Worm (Caenorhabditis elegans) whole organism, L2 larva: ENCODE data around the gene isp-1.

Source experiments
- C34F6.9 ChIP-seq: fragments of 150-350 bp; optimal IDR thresholded peaks from 2 replicates; lab custom pipeline; 2014; ENCODE audit warnings: missing biosample characterization, missing genetic modification characterization
- F13H6.1 ChIP-seq: sonication (generic microtip); optimal IDR thresholded peaks from 2 replicates; lab custom pipeline; 2016; ENCODE audit warnings: missing genetic modification characterization, missing compliant biosample characterization
- R02D3.7 ChIP-seq: fragments of 150-350 bp; optimal IDR thresholded peaks from 2 replicates; lab custom pipeline; 2014; ENCODE audit warnings: missing biosample characterization, missing genetic modification characterization
- alr-1 ChIP-seq: fragments of 150-350 bp; optimal IDR thresholded peaks from 2 replicates; lab custom pipeline; 2014; ENCODE audit warnings: missing biosample characterization, missing genetic modification characterization
- ama-1 ChIP-seq: fragments of 150-350 bp; optimal IDR thresholded peaks from 2 replicates; lab custom pipeline; 2018; ENCODE audit warnings: inconsistent platforms
- ceh-16 ChIP-seq: fragments of 150-350 bp; optimal IDR thresholded peaks from 2 replicates; lab custom pipeline; 2014; ENCODE audit warnings: missing biosample characterization, missing genetic modification characterization
- crh-2 ChIP-seq: sonication (generic microtip); optimal IDR thresholded peaks from 2 replicates; lab custom pipeline; 2017; ENCODE audit warnings: missing biosample characterization, missing genetic modification characterization
- dmd-4 ChIP-seq: sonication (generic microtip); optimal IDR thresholded peaks from 2 replicates; lab custom pipeline; 2017; ENCODE audit warnings: missing biosample characterization, missing genetic modification characterization
- egl-27 ChIP-seq: sonication (generic microtip); optimal IDR thresholded peaks from 3 replicates; lab custom pipeline; 2017; ENCODE audit warnings: missing biosample characterization, missing genetic modification reagents, missing genetic modification characterization
- fos-1 ChIP-seq: fragments of 150-350 bp; optimal IDR thresholded peaks from 2 replicates; lab custom pipeline; 2014; ENCODE audit warnings: missing biosample characterization, missing genetic modification characterization
- lin-39 ChIP-seq: fragments of 150-350 bp; optimal IDR thresholded peaks from 2 replicates; lab custom pipeline; 2014; ENCODE audit warnings: missing biosample characterization, missing genetic modification reagents, missing genetic modification characterization
- lsy-2 ChIP-seq, 2 experiments: fragments of 150-350 bp in 1 of 2; sonication (generic microtip) in 1 of 2; optimal IDR thresholded peaks; 2 replicates each; lab custom pipeline; 2014 to 2017; ENCODE audit warnings: missing biosample characterization in 2 of 2, missing genetic modification characterization in 2 of 2
- mab-5 ChIP-seq: fragments of 150-350 bp; optimal IDR thresholded peaks from 2 replicates; lab custom pipeline; 2014; ENCODE audit warnings: missing biosample characterization, missing genetic modification characterization
- mbf-1 ChIP-seq: sonication (generic microtip); optimal IDR thresholded peaks from 2 replicates; lab custom pipeline; 2017; ENCODE audit warnings: missing biosample characterization, missing genetic modification characterization
- mdl-1 ChIP-seq, 2 experiments: fragments of 150-350 bp in 1 of 2; sonication (generic microtip) in 1 of 2; optimal IDR thresholded peaks; 2 replicates each; lab custom pipeline; 2017; ENCODE audit warnings: missing biosample characterization in 2 of 2, missing genetic modification characterization in 2 of 2
- nhr-10 ChIP-seq: sonication (generic microtip); optimal IDR thresholded peaks from 2 replicates; lab custom pipeline; 2017; ENCODE audit warnings: missing biosample characterization, missing genetic modification characterization
- nhr-11 ChIP-seq: fragments of 150-350 bp; optimal IDR thresholded peaks from 2 replicates; lab custom pipeline; 2014; ENCODE audit warnings: missing biosample characterization, missing genetic modification characterization
- nhr-129 ChIP-seq: fragments of 150-350 bp; optimal IDR thresholded peaks from 2 replicates; lab custom pipeline; 2014; ENCODE audit warnings: missing biosample characterization, missing genetic modification characterization
- nhr-23 ChIP-seq: fragments of 150-350 bp; optimal IDR thresholded peaks from 2 replicates; lab custom pipeline; 2014; ENCODE audit warnings: missing biosample characterization, missing genetic modification reagents, missing genetic modification characterization
- nhr-237 ChIP-seq: fragments of 150-350 bp; optimal IDR thresholded peaks from 2 replicates; lab custom pipeline; 2014; ENCODE audit warnings: missing biosample characterization, missing genetic modification characterization
- nhr-25 ChIP-seq: fragments of 150-350 bp; sonication (generic microtip); optimal IDR thresholded peaks from 3 replicates; lab custom pipeline; 2014; ENCODE audit warnings: missing biosample characterization, missing genetic modification characterization
- nhr-6 ChIP-seq: fragments of 150-350 bp; optimal IDR thresholded peaks from 2 replicates; lab custom pipeline; 2014; ENCODE audit warnings: missing biosample characterization, missing genetic modification characterization
- nhr-77 ChIP-seq: fragments of 150-350 bp; optimal IDR thresholded peaks from 2 replicates; lab custom pipeline; 2014; ENCODE audit warnings: missing biosample characterization, missing genetic modification characterization
- peb-1 ChIP-seq: fragments of 150-350 bp; optimal IDR thresholded peaks from 2 replicates; lab custom pipeline; 2014; ENCODE audit warnings: missing biosample characterization, missing genetic modification characterization
- sem-4 ChIP-seq: fragments of 150-350 bp; optimal IDR thresholded peaks from 2 replicates; lab custom pipeline; 2014; ENCODE audit warnings: missing biosample characterization, missing genetic modification reagents, missing genetic modification characterization
- skn-1 ChIP-seq: sonication (generic microtip); optimal IDR thresholded peaks from 2 replicates; lab custom pipeline; 2017; ENCODE audit warnings: missing biosample characterization, missing genetic modification characterization
- sma-9 ChIP-seq, 2 experiments: fragments of 150-350 bp in 1 of 2; sonication (generic microtip) in 1 of 2; optimal IDR thresholded peaks; 2 replicates each; lab custom pipeline; 2014 to 2016; ENCODE audit warnings: missing genetic modification characterization in 2 of 2, mild to moderate bottlenecking in 1 of 2, missing biosample characterization in 1 of 2, missing compliant biosample characterization in 1 of 2, missing genetic modification reagents in 1 of 2, moderate library complexity in 1 of 2
- unc-39 ChIP-seq: fragments of 150-350 bp; optimal IDR thresholded peaks from 2 replicates; lab custom pipeline; 2014; ENCODE audit warnings: missing biosample characterization, missing genetic modification characterization
- unc-55 ChIP-seq: fragments of 150-350 bp; sonication (generic microtip); optimal IDR thresholded peaks from 3 replicates; lab custom pipeline; 2014; ENCODE audit warnings: missing biosample characterization, missing genetic modification reagents, missing genetic modification characterization
- unc-62 ChIP-seq: fragments of 150-350 bp; optimal IDR thresholded peaks from 2 replicates; lab custom pipeline; 2014; ENCODE audit warnings: missing biosample characterization, missing genetic modification reagents, missing genetic modification characterization
- zag-1 ChIP-seq: fragments of 150-350 bp; optimal IDR thresholded peaks from 2 replicates; lab custom pipeline; 2014; ENCODE audit warnings: missing biosample characterization, missing genetic modification characterization
- ztf-1 ChIP-seq: fragments of 200-800 bp; sonication (Bioruptor generic); conservative IDR thresholded peaks from 2 replicates; pipeline ENCODE4 v1.3.6; 2022; ENCODE audit warnings: missing genetic modification characterization, missing compliant biosample characterization
- ztf-11 ChIP-seq: sonication (generic microtip); optimal IDR thresholded peaks from 2 replicates; lab custom pipeline; 2017; ENCODE audit warnings: missing biosample characterization, missing genetic modification characterization
- ztf-4 ChIP-seq: fragments of 150-350 bp; optimal IDR thresholded peaks from 2 replicates; lab custom pipeline; 2014; ENCODE audit warnings: missing biosample characterization, missing genetic modification characterization

isp-1 gene

ce11 chrIV:8114535-8114934 lies 21.3 kb downstream of the isp-1 start:
- TF ChIP-seq ama-1 (lab: Kevin White, UChicago): no peak
- TF ChIP-seq egl-27 (tag; lab: Kevin White, UChicago): no peak
- no peak for TF ChIP-seq peb-1 (tag; lab: Kevin White, UChicago)
- TF ChIP-seq crh-2 (tag; lab: Kevin White, UChicago): no peak
- no peak for TF ChIP-seq skn-1
- TF ChIP-seq sem-4: no peak
- no peak for TF ChIP-seq sma-9 (GFP tag; optimal IDR thresholded peaks at IDR 0.05; lab: Kevin White, UChicago)
- no peak for TF ChIP-seq sma-9 (tag; optimal IDR thresholded peaks at IDR 0.05; lab: Kevin White, UChicago)
- no peak for TF ChIP-seq unc-62
- no peak for TF ChIP-seq nhr-6 (tag; lab: Kevin White, UChicago)
- TF ChIP-seq nhr-25 (tag; lab: Kevin White, UChicago): no peak

DNA sequence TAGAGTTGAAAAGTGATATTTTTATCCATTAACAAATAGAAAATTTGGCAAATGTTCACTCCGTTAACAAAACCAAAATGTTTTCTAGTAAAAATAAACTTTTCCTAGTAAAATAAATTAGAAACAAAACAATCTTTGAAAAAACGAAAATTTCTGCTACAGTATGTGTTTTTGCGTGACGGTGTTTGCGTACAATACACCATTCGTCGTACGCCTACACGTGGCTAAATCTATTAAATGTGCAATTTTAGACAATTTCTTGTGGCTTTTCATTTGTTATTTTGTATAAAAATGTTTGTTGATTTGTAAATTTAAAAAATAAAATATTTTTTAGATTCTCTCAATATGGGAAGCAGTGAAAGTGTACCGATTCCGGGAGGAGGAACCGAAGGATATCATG lies 22.7 kb downstream of the isp-1 start, which contains the start of gene Y42H9AR.1:
Y42H9AR.1 (plus strand) TSS at position 233 of the 400 bp plus-strand sequence.
- TF ChIP-seq F13H6.1 (tag; lab: Kevin White, UChicago): no peak
- no peak for TF ChIP-seq nhr-77 (tag; lab: Kevin White, UChicago)
- TF ChIP-seq nhr-11 (tag; lab: Kevin White, UChicago): no peak
- TF ChIP-seq crh-2 (tag; lab: Kevin White, UChicago): peak; percentile 86
- TF ChIP-seq dmd-4 (tag; lab: Kevin White, UChicago): no peak
- TF ChIP-seq mbf-1 (tag; lab: Kevin White, UChicago): no peak
- TF ChIP-seq mab-5 (tag; lab: Kevin White, UChicago): peak; percentile 9
- no peak for TF ChIP-seq nhr-129 (tag; lab: Kevin White, UChicago)
- TF ChIP-seq lsy-2 (tag; optimal IDR thresholded peaks at IDR 0.05; lab: Kevin White, UChicago): no peak
- peak in 1 of 2 experiments; percentile 51 for TF ChIP-seq mdl-1 (tag; optimal IDR thresholded peaks at IDR 0.05; lab: Kevin White, UChicago)
- TF ChIP-seq unc-62: no peak
- no peak for TF ChIP-seq nhr-25 (tag; lab: Kevin White, UChicago)
- TF ChIP-seq, all 48 proteins: peak for 3

DNA sequence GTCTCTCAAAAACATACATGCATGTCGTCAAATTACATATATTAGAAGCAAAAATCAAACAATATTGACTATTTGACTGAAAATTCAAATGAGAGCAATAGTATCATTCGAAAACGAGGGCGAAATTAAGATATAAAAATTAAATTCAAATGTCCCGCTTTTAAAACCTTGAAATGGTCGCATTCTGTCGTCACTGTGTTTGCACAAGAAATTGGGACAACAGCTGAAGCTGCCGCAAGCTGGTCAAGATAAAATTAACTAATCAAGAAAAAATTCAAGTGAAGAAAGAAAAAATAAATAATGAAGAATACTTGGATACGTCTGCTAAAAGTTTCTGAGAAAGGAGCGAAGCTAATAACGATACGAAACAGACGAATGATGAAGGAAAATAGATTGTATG lies 23.2 kb downstream of the isp-1 start:
- peak; percentile 33 for TF ChIP-seq sem-4
- no peak for TF ChIP-seq alr-1 (tag; lab: Kevin White, UChicago)

- TF ChIP-seq nhr-23 (tag; lab: Kevin White, UChicago) (no peak), ztf-11 (tag; lab: Kevin White, UChicago) (no peak), crh-2 (tag; lab: Kevin White, UChicago) (no peak), ztf-4 (tag; lab: Kevin White, UChicago) (peak; percentile 27), unc-55 (GFP tag; lab: Kevin White, UChicago) (peak; percentile 44), nhr-129 (tag; lab: Kevin White, UChicago) (peak; percentile 37), sem-4 (peak; percentile 16), C34F6.9 (peak; percentile 39), ceh-16 (tag; lab: Kevin White, UChicago) (no peak), lsy-2 (tag; optimal IDR thresholded peaks at IDR 0.05; lab: Kevin White, UChicago) (peak in 1 of 2 experiments; percentile 10), ztf-1 (GFP tag; lab: Robert Waterston, UW) (no peak), nhr-10 (tag; lab: Kevin White, UChicago) (no peak), fos-1 (tag; lab: Kevin White, UChicago) (peak; percentile 49), zag-1 (no peak), sma-9 (GFP tag; optimal IDR thresholded peaks at IDR 0.05; lab: Kevin White, UChicago) (peak; percentile 47), sma-9 (tag; optimal IDR thresholded peaks at IDR 0.05; lab: Kevin White, UChicago) (no peak), F13H6.1 (tag; lab: Kevin White, UChicago) (peak; percentile 45)
Observed at ce11 chrIV:8112187-8112586, 23.7 kb downstream of the isp-1 start, which contains the start of gene Y42H9AR.4. Y42H9AR.4 (minus strand) TSS chrIV:8112218.

DNA sequence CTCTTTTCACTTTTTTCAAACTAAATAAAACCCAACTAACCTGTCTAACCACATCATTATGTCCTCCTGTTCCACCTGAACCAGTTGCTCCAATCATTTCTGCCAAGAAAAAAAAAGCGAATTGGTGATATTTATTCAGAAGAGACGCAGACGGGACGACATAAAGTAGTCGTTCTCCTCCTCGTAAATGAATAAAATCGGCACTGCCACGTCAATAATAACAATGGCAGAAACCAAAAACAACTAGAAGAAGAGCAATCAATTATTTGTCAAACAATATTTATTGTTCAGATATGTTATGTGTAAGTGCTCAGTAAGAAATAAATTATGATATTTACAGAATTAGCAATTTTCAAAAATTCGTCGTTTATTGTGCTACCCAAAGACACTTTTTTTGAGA lies 28.4 kb downstream of the isp-1 start, which contains the start of gene rabs-5:
rabs-5 (minus strand) TSS at position 101 of the 400 bp plus-strand sequence.
- no peak for TF ChIP-seq nhr-11 (tag; lab: Kevin White, UChicago)
- peak; percentile 4 for TF ChIP-seq ama-1 (lab: Kevin White, UChicago)
- no peak for TF ChIP-seq peb-1 (tag; lab: Kevin White, UChicago)
- TF ChIP-seq sem-4: peak; percentile 57

DNA sequence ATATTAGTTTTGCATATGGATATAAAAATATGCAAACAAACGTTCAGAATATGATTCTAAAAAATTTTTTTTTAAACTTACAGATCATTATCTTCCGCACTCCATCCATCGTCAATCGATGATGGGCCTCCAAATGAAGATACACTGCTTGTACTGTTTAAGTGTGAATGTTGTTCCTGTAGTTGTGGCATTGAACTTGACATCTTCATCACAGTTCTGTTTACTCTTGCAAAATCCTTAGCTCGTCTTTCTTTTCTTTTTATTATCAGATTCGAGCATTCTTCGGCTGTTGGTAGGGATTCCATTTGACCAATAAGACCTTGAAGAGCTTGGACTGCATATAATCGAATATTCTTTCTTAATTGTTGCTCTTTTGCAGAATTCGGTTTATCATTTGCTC lies 30.8 kb downstream of the isp-1 start:
- TF ChIP-seq unc-39 (tag; lab: Kevin White, UChicago) (no peak), R02D3.7 (no peak), unc-55 (GFP tag; lab: Kevin White, UChicago) (no peak), ceh-16 (tag; lab: Kevin White, UChicago) (no peak), lin-39 (tag; lab: Kevin White, UChicago) (no peak), nhr-10 (tag; lab: Kevin White, UChicago) (no peak), ztf-11 (tag; lab: Kevin White, UChicago) (no peak), dmd-4 (tag; lab: Kevin White, UChicago) (no peak), alr-1 (tag; lab: Kevin White, UChicago) (no peak), egl-27 (tag; lab: Kevin White, UChicago) (no peak), fos-1 (tag; lab: Kevin White, UChicago) (no peak), nhr-237 (tag; lab: Kevin White, UChicago) (no peak)
- TF ChIP-seq, all 48 proteins: peak for 0
